Worm (Caenorhabditis elegans): Measurements from ENCODE around the gene ZK1010.12.
A peak's percentile ranks its signal among the peaks of the same experiment; 100 is the strongest.

ZK1010.12 gene

ce11 chrIII:13000457-13000856, 9.4 kb downstream of the ZK1010.12 start, which contains the start of gene ZK1010.8:
Gene ZK1010.8, minus strand, starts transcription at chrIII:13000670.
- TF ChIP-seq pha-4 (GFP tag; IDR thresholded peaks at IDR 0.05) (no peak), pha-4 (tag; optimal IDR thresholded peaks at IDR 0.05) (peak; percentile 83), dve-1 (tag; optimal IDR thresholded peaks at IDR 0.05; ENCODE audit: insufficient read depth) (peak; percentile 6), hlh-30 (tag; optimal IDR thresholded peaks at IDR 0.05; ENCODE audit: insufficient read depth) (peak; percentile 85), daf-16 (GFP tag; optimal IDR thresholded peaks at IDR 0.05) (no peak), daf-16 (tag; optimal IDR thresholded peaks at IDR 0.05) (peak; percentile 13), nhr-6 (tag; optimal IDR thresholded peaks at IDR 0.05) (peak; percentile 55), nhr-25 (tag; optimal IDR thresholded peaks at IDR 0.05; ENCODE audit: borderline replicate concordance, insufficient read depth) (no peak), ceh-82 (tag; optimal IDR thresholded peaks at IDR 0.05) (no peak), D1046.2 (GFP tag; IDR thresholded peaks at IDR 0.05) (no peak), F10B5.3 (tag; optimal IDR thresholded peaks at IDR 0.05) (no peak)

ce11 chrIII:13002098-13002497, 11.0 kb downstream of the ZK1010.12 start, which contains the start of gene ZK1010.10:
Gene ZK1010.10, plus strand, starts transcription at chrIII:13002383.
- TF ChIP-seq aha-1 (tag) (peak; percentile 2), spr-3 (GFP tag; optimal IDR thresholded peaks at IDR 0.05) (no peak), mdl-1 (tag; optimal IDR thresholded peaks at IDR 0.05) (peak in 1 of 2 experiments; percentile 10), jun-1 (tag; optimal IDR thresholded peaks at IDR 0.05) (peak; percentile 6), rbr-2 (tag; optimal IDR thresholded peaks at IDR 0.05) (peak; percentile 34), nhr-6 (tag; optimal IDR thresholded peaks at IDR 0.05) (peak; percentile 43), F44E2.7 (GFP tag; IDR thresholded peaks at IDR 0.05) (no peak), fkh-10 (GFP tag; optimal IDR thresholded peaks at IDR 0.05) (peak; percentile 11), lsy-2 (tag; optimal IDR thresholded peaks at IDR 0.05) (peak in 1 of 2 experiments; percentile 73), mes-2 (tag; optimal IDR thresholded peaks at IDR 0.05; ENCODE audit: poor library complexity, severe bottlenecking) (peak; percentile 66), dmd-6 (GFP tag; IDR thresholded peaks at IDR 0.05) (peak; percentile 29; the same call in 1 of the 2 replicates), hmg-1.1 (GFP tag; IDR thresholded peaks at IDR 0.05) (peak; percentile 58; the same call in 1 of the 2 replicates), lin-39 (tag; optimal IDR thresholded peaks at IDR 0.05) (no peak)

DNA sequence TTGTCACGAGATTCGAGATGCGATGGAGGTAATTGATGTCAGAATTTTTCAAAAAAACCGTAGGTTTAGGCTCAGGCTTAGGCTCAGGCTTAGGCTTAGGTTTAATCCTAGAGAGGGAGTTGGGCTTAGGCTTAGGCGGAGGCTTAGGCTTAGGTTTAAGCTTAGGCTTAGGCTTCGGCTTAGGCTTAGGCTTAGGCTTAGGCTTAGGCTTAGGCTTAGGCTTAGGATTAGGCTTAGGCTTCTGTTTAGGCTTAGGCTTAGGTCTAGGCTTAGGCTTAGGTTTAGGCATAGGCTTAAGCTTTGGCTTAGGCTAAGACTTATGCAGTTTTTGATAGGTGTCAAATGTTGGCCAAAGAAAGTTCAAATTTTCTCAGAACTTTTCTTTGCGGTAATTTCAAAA, 13.2 kb downstream of the ZK1010.12 start:
- TF ChIP-seq nhr-102 (tag; optimal IDR thresholded peaks at IDR 0.05) = no peak
- peak in 1 of 2 experiments; percentile 9 for TF ChIP-seq unc-62 (GFP tag; optimal IDR thresholded peaks at IDR 0.05 in 1 of 2)
- no peak for TF ChIP-seq unc-62 (tag; optimal IDR thresholded peaks at IDR 0.05)

- no peak for TF ChIP-seq fos-1 (tag; optimal IDR thresholded peaks at IDR 0.05)
- TF ChIP-seq attf-4 (tag; optimal IDR thresholded peaks at IDR 0.05) = no peak
- TF ChIP-seq ceh-28 (tag; optimal IDR thresholded peaks at IDR 0.05) = peak; percentile 36
Measured at ce11 chrIII:13005161-13005560, 14.1 kb downstream of the ZK1010.12 start, which contains the start of gene snf-7. Gene snf-7, plus strand, starts transcription at chrIII:13005461.

ce11 chrIII:13011927-13012326, 20.8 kb downstream of the ZK1010.12 start:
- TF ChIP-seq egl-27 (tag; optimal IDR thresholded peaks at IDR 0.05) (no peak), ZK337.2 (GFP tag; IDR thresholded peaks at IDR 0.05) (no peak), mes-2 (tag; optimal IDR thresholded peaks at IDR 0.05; ENCODE audit: poor library complexity, severe bottlenecking) (peak; percentile 3), D1046.2 (GFP tag; IDR thresholded peaks at IDR 0.05) (no peak), dve-1 (tag; optimal IDR thresholded peaks at IDR 0.05; ENCODE audit: insufficient read depth) (no peak), hlh-11 (tag; optimal IDR thresholded peaks at IDR 0.05) (peak; percentile 17), dpl-1 (GFP tag; optimal IDR thresholded peaks at IDR 0.05) (no peak), ztf-7 (tag; optimal IDR thresholded peaks at IDR 0.05) (no peak), madf-9 (GFP tag; conservative IDR thresholded peaks at IDR 0.05) (no peak), nhr-28 (tag; optimal IDR thresholded peaks at IDR 0.05) (peak; percentile 44), fos-1 (tag; optimal IDR thresholded peaks at IDR 0.05) (no peak), unc-62 (GFP tag; optimal IDR thresholded peaks at IDR 0.05 in 1 of 2) (peak in 1 of 2 experiments; percentile 99), unc-62 (tag; optimal IDR thresholded peaks at IDR 0.05) (no peak), dmd-9 (GFP tag; IDR thresholded peaks at IDR 0.05) (no peak), zfp-3 (GFP tag; conservative IDR thresholded peaks at IDR 0.05) (no peak), hif-1 (tag; optimal IDR thresholded peaks at IDR 0.05) (no peak), aha-1 (tag) (peak; percentile 80), ceh-32 (tag; optimal IDR thresholded peaks at IDR 0.05; ENCODE audit: poor library complexity) (no peak)
